Worm (Caenorhabditis elegans): ENCODE results near the gene R02D5.4.

Gene R02D5.4

DNA sequence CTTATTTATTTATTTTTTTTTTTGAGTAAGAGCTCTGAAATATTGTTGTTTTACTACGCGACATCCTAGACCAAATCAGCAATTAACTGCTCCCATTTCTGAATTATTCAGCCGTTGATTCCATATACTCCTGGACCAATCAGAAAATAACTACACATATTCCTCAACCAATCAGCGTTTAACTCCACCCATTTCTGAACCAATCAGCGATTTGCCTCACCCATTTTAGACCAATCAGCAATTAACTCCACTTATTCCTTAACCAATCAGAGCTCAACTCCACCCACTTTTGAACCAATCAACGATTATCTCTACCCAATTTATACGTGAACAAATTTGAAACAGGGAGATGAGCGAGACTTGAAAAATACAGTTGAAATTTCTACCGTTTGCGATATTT, 9.2 kb upstream of the R02D5.4 start:
- TF ChIP-seq blmp-1 (tag; optimal IDR thresholded peaks at IDR 0.05; ENCODE audit: insufficient read depth): no peak
- no peak for TF ChIP-seq peb-1 (tag; optimal IDR thresholded peaks at IDR 0.05)
- TF ChIP-seq lsy-2 (tag; optimal IDR thresholded peaks at IDR 0.05): no peak
- TF ChIP-seq unc-39 (tag; optimal IDR thresholded peaks at IDR 0.05): no peak
- TF ChIP-seq zag-1 (tag; optimal IDR thresholded peaks at IDR 0.05): no peak
- no peak for TF ChIP-seq ztf-4 (tag; optimal IDR thresholded peaks at IDR 0.05)
- no peak for TF ChIP-seq fos-1 (tag; optimal IDR thresholded peaks at IDR 0.05)

DNA sequence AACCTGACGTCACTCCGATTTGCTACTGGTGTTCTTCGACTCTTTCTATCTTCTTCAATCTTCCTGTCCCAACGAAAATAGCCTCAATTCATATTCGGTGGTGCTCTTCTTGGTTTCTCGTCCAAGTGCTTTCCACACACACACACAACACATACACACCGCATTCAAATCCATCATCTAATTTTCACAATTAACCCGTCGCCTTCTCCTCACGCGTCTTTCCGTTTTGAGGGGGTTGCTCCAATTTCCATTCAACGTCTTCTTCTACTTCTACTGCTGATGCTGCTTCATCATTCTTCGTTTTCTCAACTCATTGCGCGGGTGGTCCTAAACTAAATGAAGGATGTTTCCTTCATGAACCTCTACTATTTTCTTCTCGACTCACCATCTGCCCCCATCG, 6.6 kb upstream of the R02D5.4 start:
- no peak for TF ChIP-seq ztf-4 (tag; optimal IDR thresholded peaks at IDR 0.05)
- no peak for TF ChIP-seq ceh-16 (tag; optimal IDR thresholded peaks at IDR 0.05)
- TF ChIP-seq nhr-129 (tag; optimal IDR thresholded peaks at IDR 0.05): no peak
- TF ChIP-seq nhr-23 (tag; optimal IDR thresholded peaks at IDR 0.05): no peak
- TF ChIP-seq nhr-10 (tag; optimal IDR thresholded peaks at IDR 0.05): no peak
- no peak for TF ChIP-seq nhr-237 (tag; optimal IDR thresholded peaks at IDR 0.05)
- no peak for TF ChIP-seq fos-1 (tag; optimal IDR thresholded peaks at IDR 0.05)
- no peak for TF ChIP-seq mdl-1 (tag; optimal IDR thresholded peaks at IDR 0.05)

- TF ChIP-seq elt-1 (tag; optimal IDR thresholded peaks at IDR 0.05) (no peak), skn-1 (tag; optimal IDR thresholded peaks at IDR 0.05) (peak; percentile 61), fos-1 (tag; optimal IDR thresholded peaks at IDR 0.05) (peak; percentile 96)
Measured at ce11 chrV:14482728-14483210, 1.7 kb downstream of the R02D5.4 start, which contains the start of gene R02D5.3. Gene R02D5.3 (plus strand): TSS chrV:14483160.

DNA sequence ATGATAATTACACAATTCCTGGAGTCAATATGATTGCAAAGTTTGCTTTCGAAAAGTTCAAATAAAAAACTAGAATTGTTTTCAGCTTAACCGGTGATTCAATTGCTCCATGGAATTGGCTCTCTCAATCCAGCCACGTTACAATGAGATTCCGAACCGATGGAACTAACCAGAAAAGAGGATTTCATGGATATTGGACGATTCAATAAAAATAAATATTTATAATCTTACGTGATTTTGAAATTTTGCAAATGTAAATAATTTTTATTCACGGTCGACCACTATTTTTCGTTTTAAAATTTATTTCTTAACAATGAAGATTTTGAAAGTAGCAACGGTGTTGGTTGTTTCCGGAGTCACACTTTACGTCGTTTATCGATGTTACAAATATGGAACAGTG, 2.5 kb downstream of the R02D5.4 start, which contains the start of gene R02D5.10:
TSS of gene R02D5.10 (plus strand) at position 301 of the 400 bp plus-strand sequence.
- TF ChIP-seq mbf-1 (tag; optimal IDR thresholded peaks at IDR 0.05) (no peak), nhr-21 (tag; optimal IDR thresholded peaks at IDR 0.05) (no peak)

DNA sequence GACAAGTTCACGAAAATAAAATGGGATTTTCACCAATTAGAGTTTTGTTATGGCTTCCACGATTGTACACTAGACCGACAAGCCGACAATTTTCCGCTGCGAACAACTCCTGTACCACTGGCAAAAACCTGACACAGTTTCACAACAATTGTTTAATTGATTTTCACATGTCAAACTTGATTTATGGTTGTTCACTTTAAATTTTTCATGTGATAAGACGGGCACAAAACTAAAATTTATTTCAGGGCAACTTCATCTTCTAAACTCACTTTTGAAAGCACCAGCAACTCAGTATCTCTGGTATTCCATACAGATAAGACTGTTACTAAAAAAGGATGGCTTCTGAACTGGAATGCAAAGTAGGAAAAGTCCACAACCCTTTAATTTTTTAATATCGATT, 3.1 kb downstream of the R02D5.4 start, which contains the start of gene R02D5.7:
TSS of gene R02D5.7 (minus strand) at position 101 of the 400 bp plus-strand sequence.
- no peak for TF ChIP-seq elt-1 (tag; optimal IDR thresholded peaks at IDR 0.05)
- no peak for TF ChIP-seq ztf-11 (tag; optimal IDR thresholded peaks at IDR 0.05)
- TF ChIP-seq nhr-10 (tag; optimal IDR thresholded peaks at IDR 0.05): no peak
- TF ChIP-seq peb-1 (tag; optimal IDR thresholded peaks at IDR 0.05): no peak
- TF ChIP-seq R02D3.7 (tag; optimal IDR thresholded peaks at IDR 0.05): no peak
- no peak for TF ChIP-seq nhr-237 (tag; optimal IDR thresholded peaks at IDR 0.05)
- no peak for TF ChIP-seq nhr-23 (tag; optimal IDR thresholded peaks at IDR 0.05)
- TF ChIP-seq ZK546.5 (tag; optimal IDR thresholded peaks at IDR 0.05): no peak
- TF ChIP-seq C34F6.9 (tag; optimal IDR thresholded peaks at IDR 0.05): no peak
- no peak for TF ChIP-seq ztf-1 (GFP tag; conservative IDR thresholded peaks at IDR 0.05)
- no peak for TF ChIP-seq zag-1 (tag; optimal IDR thresholded peaks at IDR 0.05)
- TF ChIP-seq skn-1 (tag; optimal IDR thresholded peaks at IDR 0.05): no peak
- no peak for TF ChIP-seq nhr-12 (tag; optimal IDR thresholded peaks at IDR 0.05)

- TF ChIP-seq fos-1 (tag; optimal IDR thresholded peaks at IDR 0.05): no peak
- TF ChIP-seq nhr-11 (tag; optimal IDR thresholded peaks at IDR 0.05): no peak
- no peak for TF ChIP-seq mbf-1 (tag; optimal IDR thresholded peaks at IDR 0.05)
- no peak for TF ChIP-seq nhr-10 (tag; optimal IDR thresholded peaks at IDR 0.05)
- no peak for TF ChIP-seq sma-3 (GFP tag; optimal IDR thresholded peaks at IDR 0.05)
- TF ChIP-seq unc-39 (tag; optimal IDR thresholded peaks at IDR 0.05): no peak
- no peak for TF ChIP-seq ama-1 (optimal IDR thresholded peaks at IDR 0.05)
Measured at ce11 chrV:14480533-14480932, 3.9 kb downstream of the R02D5.4 start.

ce11 chrV:14478979-14479378, 5.5 kb downstream of the R02D5.4 start, which contains the start of gene clec-55:
Gene clec-55 (plus strand): TSS chrV:14479279.
- TF ChIP-seq lin-13 (GFP tag; optimal IDR thresholded peaks at IDR 0.05) (no peak), ztf-4 (tag; optimal IDR thresholded peaks at IDR 0.05) (no peak), sma-3 (GFP tag; optimal IDR thresholded peaks at IDR 0.05) (no peak), skn-1 (tag; optimal IDR thresholded peaks at IDR 0.05) (no peak), nhr-77 (tag; optimal IDR thresholded peaks at IDR 0.05) (no peak), F13H6.1 (tag; optimal IDR thresholded peaks at IDR 0.05) (no peak), nhr-21 (tag; optimal IDR thresholded peaks at IDR 0.05) (no peak), elt-3 (tag; optimal IDR thresholded peaks at IDR 0.05) (no peak)

Measured in whole organism, L2 larva.